Fruit fly (Drosophila melanogaster) whole organism, embryonic: ENCODE results near the gene Pc.

Experiments
- ATbp ChIP-seq: fragments of 200-800 bp; sonication (Bioruptor generic); optimal IDR thresholded peaks from 2 replicates; lab custom pipeline; 2017; ENCODE audit warnings: missing biosample characterization, mild to moderate bottlenecking, missing genetic modification characterization, missing genetic modification reagents
- Aef1 ChIP-seq: fragments of 200-800 bp; sonication (Bioruptor generic); IDR thresholded peaks from 3 replicates; pipeline ENCODE4 v1.3.6; 2022; ENCODE audit warnings: missing biosample characterization, missing genetic modification characterization
- B-H1 ChIP-seq: fragments of 200-800 bp; sonication (Bioruptor generic); IDR thresholded peaks from 3 replicates; pipeline ENCODE4 v1.3.6; 2022; ENCODE audit warnings: missing biosample characterization, missing genetic modification characterization
- CG10959 ChIP-seq: fragments of 200-800 bp; sonication (Bioruptor generic); IDR thresholded peaks from 2 replicates; pipeline ENCODE4 v1.3.6; 2022; ENCODE audit warnings: missing biosample characterization, missing genetic modification characterization
- CG11247 ChIP-seq: fragments of 200-800 bp; sonication (Bioruptor generic); IDR thresholded peaks from 2 replicates; pipeline ENCODE4 v1.3.6; 2022; ENCODE audit warnings: missing biosample characterization, missing genetic modification characterization
- CG11398 ChIP-seq: fragments of 200-800 bp; sonication (Bioruptor generic); optimal IDR thresholded peaks from 2 replicates; lab custom pipeline; 2016; ENCODE audit warnings: missing biosample characterization, missing genetic modification characterization
- CG1233 ChIP-seq: fragments of 200-800 bp; sonication (Bioruptor generic); optimal IDR thresholded peaks from 4 replicates; lab custom pipeline; 2018; ENCODE audit warnings: missing biosample characterization, mild to moderate bottlenecking, missing genetic modification characterization
- CG15479 ChIP-seq: fragments of 200-800 bp; sonication (Bioruptor generic); optimal IDR thresholded peaks from 3 replicates; lab custom pipeline; 2019; ENCODE audit warnings: missing biosample characterization, mild to moderate bottlenecking, missing genetic modification characterization, moderate library complexity
- CG16863 ChIP-seq: fragments of 200-800 bp; sonication (Bioruptor generic); optimal IDR thresholded peaks from 3 replicates; lab custom pipeline; 2016; ENCODE audit warnings: missing biosample characterization, missing genetic modification characterization
- CG17359 ChIP-seq: fragments of 200-800 bp; sonication (Bioruptor generic); optimal IDR thresholded peaks from 3 replicates; lab custom pipeline; 2018; ENCODE audit warnings: missing biosample characterization, mild to moderate bottlenecking, missing genetic modification characterization, moderate library complexity
- CG17361 ChIP-seq: fragments of 200-800 bp; sonication (Bioruptor generic); IDR thresholded peaks from 3 replicates; pipeline ENCODE4 v1.3.6; 2022; ENCODE audit warnings: missing biosample characterization, missing genetic modification characterization
- CG17385 ChIP-seq: fragments of 200-800 bp; sonication (Bioruptor generic); optimal IDR thresholded peaks from 3 replicates; lab custom pipeline; 2018; ENCODE audit warnings: missing biosample characterization, mild to moderate bottlenecking, missing genetic modification characterization
- CG17568 ChIP-seq: fragments of 200-800 bp; sonication (Bioruptor generic); optimal IDR thresholded peaks from 2 replicates; lab custom pipeline; 2018; ENCODE audit warnings: missing biosample characterization, mild to moderate bottlenecking, missing genetic modification characterization, moderate library complexity
- CG17802 ChIP-seq: fragments of 200-800 bp; sonication (Bioruptor generic); optimal IDR thresholded peaks from 2 replicates; lab custom pipeline; 2018; ENCODE audit warnings: missing biosample characterization, mild to moderate bottlenecking, missing genetic modification characterization, moderate library complexity
- CG17829 ChIP-seq: fragments of 200-800 bp; optimal IDR thresholded peaks from 2 replicates; lab custom pipeline; 2019; ENCODE audit warnings: missing biosample characterization, mild to moderate bottlenecking, missing genetic modification characterization, moderate library complexity
- CG18011 ChIP-seq: fragments of 200-800 bp; sonication (Bioruptor generic); optimal IDR thresholded peaks from 2 replicates; lab custom pipeline; 2017; ENCODE audit warnings: missing biosample characterization, missing genetic modification characterization, mild to moderate bottlenecking, moderate library complexity, missing genotype
- CG2116 ChIP-seq: fragments of 200-800 bp; sonication (Bioruptor generic); optimal IDR thresholded peaks from 3 replicates; lab custom pipeline; 2018; ENCODE audit warnings: missing biosample characterization, mild to moderate bottlenecking, missing genetic modification characterization
- CG2129 ChIP-seq: fragments of 200-800 bp; sonication (Bioruptor generic); IDR thresholded peaks from 2 replicates; pipeline ENCODE4 v1.3.6; 2022; ENCODE audit warnings: missing biosample characterization, missing genetic modification characterization; ENCODE audit not compliant: partially characterized antibody
- CG2712 ChIP-seq: fragments of 200-800 bp; optimal IDR thresholded peaks from 3 replicates; lab custom pipeline; 2019; ENCODE audit warnings: missing biosample characterization, mild to moderate bottlenecking, missing genetic modification characterization, moderate library complexity
- CG3847 ChIP-seq: fragments of 200-800 bp; sonication (Bioruptor generic); IDR thresholded peaks from 2 replicates; pipeline ENCODE4 v1.3.6; 2022; ENCODE audit warnings: missing biosample characterization, missing genetic modification characterization
- CG4854 ChIP-seq: fragments of 200-800 bp; sonication (Bioruptor generic); optimal IDR thresholded peaks from 2 replicates; lab custom pipeline; 2016; ENCODE audit warnings: missing biosample characterization, missing genetic modification characterization, inconsistent platforms
- CG6654 ChIP-seq: fragments of 200-800 bp; sonication (Bioruptor generic); optimal IDR thresholded peaks from 2 replicates; lab custom pipeline; 2017; ENCODE audit warnings: missing biosample characterization, mild to moderate bottlenecking, missing genetic modification characterization
- CG8281 ChIP-seq: fragments of 200-800 bp; sonication (Bioruptor generic); optimal IDR thresholded peaks from 2 replicates; lab custom pipeline; 2018; ENCODE audit warnings: missing biosample characterization, mild to moderate bottlenecking, missing genetic modification characterization, moderate library complexity
- CG9797 ChIP-seq: fragments of 200-800 bp; sonication (Bioruptor generic); optimal IDR thresholded peaks from 3 replicates; lab custom pipeline; 2018; ENCODE audit warnings: missing biosample characterization, mild to moderate bottlenecking, missing genetic modification characterization
- CHES-1-like ChIP-seq: fragments of 200-800 bp; sonication (Bioruptor generic); optimal IDR thresholded peaks from 2 replicates; lab custom pipeline; 2016; ENCODE audit warnings: missing biosample characterization, missing genetic modification characterization
- Camta ChIP-seq: fragments of 200-800 bp; sonication (Bioruptor generic); optimal IDR thresholded peaks from 2 replicates; lab custom pipeline; 2016; ENCODE audit warnings: missing biosample characterization, missing genetic modification characterization
- Doc2 ChIP-seq: fragments of 200-800 bp; sonication (Bioruptor generic); IDR thresholded peaks from 2 replicates; pipeline ENCODE4 v1.3.6; 2022; ENCODE audit warnings: missing biosample characterization, missing genetic modification characterization
- E2f1 ChIP-seq: fragments of 200-800 bp; sonication (Bioruptor generic); IDR thresholded peaks from 2 replicates; pipeline ENCODE4 v1.3.6; 2022; ENCODE audit warnings: missing biosample characterization, missing genetic modification characterization
- Fer2 ChIP-seq: fragments of 200-800 bp; sonication (Bioruptor generic); optimal IDR thresholded peaks from 2 replicates; lab custom pipeline; 2018; ENCODE audit warnings: missing biosample characterization, mild to moderate bottlenecking, missing genetic modification characterization, moderate library complexity
- HHEX ChIP-seq: fragments of 200-800 bp; sonication (Bioruptor generic); optimal IDR thresholded peaks from 3 replicates; lab custom pipeline; 2017; ENCODE audit warnings: missing biosample characterization, mild to moderate bottlenecking, missing genetic modification characterization, missing genetic modification reagents
- Hsf ChIP-seq: fragments of 200-800 bp; sonication (Bioruptor generic); optimal IDR thresholded peaks from 3 replicates; lab custom pipeline; 2016; ENCODE audit warnings: missing biosample characterization, missing genetic modification characterization
- Lpt ChIP-seq: fragments of >200 bp; optimal IDR thresholded peaks from 2 replicates; lab custom pipeline; 2018; ENCODE audit warnings: missing biosample characterization, missing genetic modification characterization
- MBD-R2 ChIP-seq: fragments of 200-800 bp; sonication (Bioruptor generic); IDR thresholded peaks from 2 replicates; pipeline ENCODE4 v1.3.6; 2022; ENCODE audit warnings: missing biosample characterization, missing genetic modification characterization
- Mrtf ChIP-seq: fragments of 200-800 bp; sonication (Bioruptor generic); IDR thresholded peaks from 3 replicates; pipeline ENCODE4 v1.3.6; 2022; ENCODE audit warnings: missing biosample characterization, missing genetic modification characterization
- amos ChIP-seq: fragments of 200-800 bp; sonication (Bioruptor generic); IDR thresholded peaks from 2 replicates; pipeline ENCODE4 v1.3.6; 2022; ENCODE audit warnings: missing biosample characterization, missing genetic modification characterization; ENCODE audit not compliant: partially characterized antibody
- ash1 ChIP-seq: fragments of 200-800 bp; sonication (Bioruptor generic); optimal IDR thresholded peaks from 2 replicates; lab custom pipeline; 2018; ENCODE audit warnings: missing biosample characterization, mild to moderate bottlenecking, missing genetic modification characterization
- bowl ChIP-seq: fragments of 200-800 bp; sonication (Bioruptor generic); IDR thresholded peaks from 2 replicates; pipeline ENCODE4 v1.3.6; 2022; ENCODE audit warnings: missing biosample characterization, missing genetic modification characterization
- chif ChIP-seq, 2 experiments: fragments of 200-800 bp; sonication (Bioruptor generic); optimal IDR thresholded peaks; 3 replicates each; lab custom pipeline; 2016; ENCODE audit warnings: missing biosample characterization in 2 of 2, missing genetic modification characterization in 2 of 2
- croc ChIP-seq: fragments of 200-800 bp; sonication (Bioruptor generic); conservative IDR thresholded peaks from 3 replicates; pipeline ENCODE4 v1.3.6; 2022; ENCODE audit warnings: missing biosample characterization, missing genetic modification characterization
- fd102C ChIP-seq: fragments of 200-800 bp; sonication (Bioruptor generic); optimal IDR thresholded peaks from 2 replicates; lab custom pipeline; 2018; ENCODE audit warnings: missing biosample characterization, mild to moderate bottlenecking, missing genetic modification characterization, moderate library complexity
- gce ChIP-seq: fragments of 200-800 bp; sonication (Bioruptor generic); IDR thresholded peaks from 3 replicates; pipeline ENCODE4 v1.3.6; 2022; ENCODE audit warnings: missing biosample characterization, missing genetic modification characterization
- gcm2 ChIP-seq: fragments of 200-800 bp; sonication (Bioruptor generic); optimal IDR thresholded peaks from 2 replicates; lab custom pipeline; 2016; ENCODE audit warnings: missing biosample characterization, missing genetic modification characterization
- gsb-n ChIP-seq: fragments of 200-800 bp; sonication (Bioruptor generic); optimal IDR thresholded peaks from 3 replicates; lab custom pipeline; 2018; ENCODE audit warnings: missing biosample characterization, mild to moderate bottlenecking, missing genetic modification characterization
- hth ChIP-seq: fragments of >200 bp; optimal IDR thresholded peaks from 2 replicates; lab custom pipeline; 2017; ENCODE audit warnings: inconsistent platforms
- jumu ChIP-seq: fragments of 200-800 bp; sonication (Bioruptor generic); optimal IDR thresholded peaks from 3 replicates; lab custom pipeline; 2016; ENCODE audit warnings: missing biosample characterization, missing genetic modification characterization
- kay ChIP-seq: fragments of 200-800 bp; sonication (Bioruptor generic); optimal IDR thresholded peaks from 2 replicates; lab custom pipeline; 2016; ENCODE audit warnings: missing biosample characterization, missing genetic modification characterization
- nerfin-1 ChIP-seq: fragments of 200-800 bp; sonication (Bioruptor generic); optimal IDR thresholded peaks from 3 replicates; lab custom pipeline; 2019; ENCODE audit warnings: missing biosample characterization, mild to moderate bottlenecking, missing genetic modification characterization, moderate library complexity
- pho ChIP-seq: fragments of 200-800 bp; sonication (Bioruptor generic); optimal IDR thresholded peaks from 2 replicates; lab custom pipeline; 2016; ENCODE audit warnings: missing biosample characterization, missing genetic modification characterization
- pum ChIP-seq: fragments of 200-800 bp; sonication (Bioruptor generic); optimal IDR thresholded peaks from 2 replicates; lab custom pipeline; 2016; ENCODE audit warnings: missing biosample characterization, missing genetic modification characterization
- unpg ChIP-seq: fragments of 200-800 bp; sonication (Bioruptor generic); optimal IDR thresholded peaks from 3 replicates; lab custom pipeline; 2018; ENCODE audit warnings: missing biosample characterization, mild to moderate bottlenecking, missing genetic modification characterization, moderate library complexity

The Pc gene

dm6 chr3L:21285639-21286338, 32.0 kb downstream of the Pc start, which contains the start of the genes CG12974 and pzg (continued):
- peak; percentile 62 for TF ChIP-seq CG16863 (GFP tag; lab: Kevin White, UChicago)
- peak; percentile 68 for TF ChIP-seq jumu (GFP tag; lab: Kevin White, UChicago)
- peak; percentile 95 for TF ChIP-seq CG3847
- peak; percentile 71 for TF ChIP-seq CG9797 (GFP tag; lab: Kevin White, UChicago)
- TF ChIP-seq MBD-R2 (GFP tag; lab: Robert Waterston, UW) = peak; percentile 72; the same call in 1 of the 2 replicates
- no peak for TF ChIP-seq ash1 (GFP tag; lab: Kevin White, UChicago)
- peak; percentile 55 for TF ChIP-seq ATbp (GFP tag; lab: Kevin White, UChicago)
- TF ChIP-seq pum (GFP tag; lab: Kevin White, UChicago) = peak; percentile 68
- peak; percentile 88 for TF ChIP-seq CG10959 (GFP tag; lab: Robert Waterston, UW)
- peak; percentile 81 for TF ChIP-seq CHES-1-like (GFP tag; lab: Kevin White, UChicago)
- TF ChIP-seq CG6654 (GFP tag; lab: Kevin White, UChicago) = peak; percentile 35
- peak; percentile 79 for TF ChIP-seq CG17802 (tag; lab: Kevin White, UChicago)
- peak; percentile 40 for TF ChIP-seq CG11398 (GFP tag; lab: Kevin White, UChicago)
- TF ChIP-seq pho (GFP tag; lab: Kevin White, UChicago) = peak; percentile 89
- TF ChIP-seq CG2712 = peak; percentile 85
- TF ChIP-seq Lpt = no peak
- peak; percentile 54 for TF ChIP-seq gsb-n (tag; lab: Kevin White, UChicago)
- peak; percentile 23 for TF ChIP-seq CG4854 (GFP tag; lab: Kevin White, UChicago)
- peak; percentile 54 for TF ChIP-seq CG17359
- peak; percentile 73 for TF ChIP-seq CG11247
- peak; percentile 79 for TF ChIP-seq B-H1
- peak; percentile 29 for TF ChIP-seq CG15479
- TF ChIP-seq HHEX (GFP tag; lab: Kevin White, UChicago) = peak; percentile 44
- TF ChIP-seq CG2116 (GFP tag; lab: Kevin White, UChicago) = peak; percentile 69
- TF ChIP-seq croc (GFP tag; lab: Robert Waterston, UW) = peak; percentile 91
- peak; percentile 82 for TF ChIP-seq E2f1 (GFP tag; lab: Robert Waterston, UW)
- peak; percentile 79 for TF ChIP-seq Doc2 (GFP tag; lab: Robert Waterston, UW)
- TF ChIP-seq CG2129 (GFP tag; lab: Robert Waterston, UW) = no peak
- TF ChIP-seq chif (GFP tag; optimal IDR thresholded peaks at IDR 0.05; lab: Kevin White, UChicago) = peak; percentile 71 to 84
- TF ChIP-seq CG17568 (GFP tag; lab: Kevin White, UChicago) = no peak
- peak; percentile 85 for TF ChIP-seq CG17361 (GFP tag; lab: Robert Waterston, UW)
- TF ChIP-seq gce (GFP tag; lab: Robert Waterston, UW) = no peak
- no peak for TF ChIP-seq CG8281 (tag; lab: Kevin White, UChicago)
- TF ChIP-seq Aef1 (GFP tag; lab: Robert Waterston, UW) = peak; percentile 86
- peak; percentile 32 for TF ChIP-seq Camta (GFP tag; lab: Kevin White, UChicago)
- peak; percentile 74 for TF ChIP-seq CG1233 (GFP tag; lab: Kevin White, UChicago)
- peak; percentile 92 for TF ChIP-seq Hsf
- peak; percentile 74 for TF ChIP-seq unpg
- TF ChIP-seq CG17829 (tag; lab: Kevin White, UChicago) = peak; percentile 84
- no peak for TF ChIP-seq hth (lab: Kevin White, UChicago)
- no peak for TF ChIP-seq bowl
- TF ChIP-seq kay = peak; percentile 10
- peak; percentile 81 for TF ChIP-seq Mrtf (GFP tag; lab: Robert Waterston, UW)
- peak; percentile 19 for TF ChIP-seq CG17385
- peak; percentile 28 for TF ChIP-seq gcm2 (GFP tag; lab: Kevin White, UChicago)
- peak; percentile 78 for TF ChIP-seq nerfin-1 (tag; lab: Kevin White, UChicago)
- peak; percentile 50 for TF ChIP-seq CG18011
- TF ChIP-seq fd102C (GFP tag; lab: Kevin White, UChicago) = no peak
- peak; percentile 66; the same call in 1 of the 2 replicates for TF ChIP-seq amos
- TF ChIP-seq Fer2 = peak; percentile 61
